In genomic region chr2L:4810697-4811490, dm6 we compare ENCODE assay signal across 2 fruit fly cellular contexts.
TF ChIP-seq lines count a peak whose summit lies in the region.

No protein-coding gene starts in this region.

TF ChIP-seq in whole organism, embryonic, 481 proteins besides CTCF, POLR2A, EP300 and RAD21 (continued from another document and continues in another):
- TF ChIP-seq CG10321 (GFP tag; IDR thresholded peaks at IDR 0.05; lab: Robert Waterston, UW) (no peak), pho (GFP tag; optimal IDR thresholded peaks at IDR 0.05; lab: Kevin White, UChicago) (peak; percentile 52), CG15011 (GFP tag; optimal IDR thresholded peaks at IDR 0.05; lab: Kevin White, UChicago) (peak; percentile 25), mam (GFP tag; optimal IDR thresholded peaks at IDR 0.05; lab: Kevin White, UChicago) (no peak), zen (tag; optimal IDR thresholded peaks at IDR 0.05; lab: Kevin White, UChicago) (peak; percentile 3), Max (GFP tag; optimal IDR thresholded peaks at IDR 0.05; lab: Kevin White, UChicago) (peak; percentile 76), onecut (GFP tag; IDR thresholded peaks at IDR 0.05; lab: Robert Waterston, UW) (peak; percentile 19; the same call in 1 of the 2 replicates), Ssrp (tag; optimal IDR thresholded peaks at IDR 0.05; lab: Kevin White, UChicago) (peak; percentile 67), Six4 (GFP tag; optimal IDR thresholded peaks at IDR 0.05; lab: Kevin White, UChicago) (peak; percentile 61), dpn (GFP tag; optimal IDR thresholded peaks at IDR 0.05; lab: Kevin White, UChicago) (peak; percentile 42 to 54), ase (GFP tag; IDR thresholded peaks at IDR 0.05; lab: Robert Waterston, UW) (no peak), tap (tag; optimal IDR thresholded peaks at IDR 0.05; lab: Kevin White, UChicago) (peak; percentile 36), Fer2 (tag; optimal IDR thresholded peaks at IDR 0.05; lab: Kevin White, UChicago) (peak; percentile 47), sens (GFP tag; lab: Kevin White, UChicago) (peak; percentile 92), fu2 (GFP tag; optimal IDR thresholded peaks at IDR 0.05; lab: Kevin White, UChicago) (peak; percentile 25), jumu (GFP tag; optimal IDR thresholded peaks at IDR 0.05; lab: Kevin White, UChicago) (no peak), pb (GFP tag; optimal IDR thresholded peaks at IDR 0.05; lab: Kevin White, UChicago) (peak; percentile 2), Awh (GFP tag; IDR thresholded peaks at IDR 0.05; lab: Robert Waterston, UW) (no peak), caup (GFP tag; optimal IDR thresholded peaks at IDR 0.05; lab: Kevin White, UChicago; ENCODE audit: severe bottlenecking) (peak; percentile 68), seq (GFP tag; IDR thresholded peaks at IDR 0.05; lab: Robert Waterston, UW) (no peak), Asciz (GFP tag; optimal IDR thresholded peaks at IDR 0.05; lab: Kevin White, UChicago) (peak; percentile 64), tll (GFP tag; optimal IDR thresholded peaks at IDR 0.05; lab: Kevin White, UChicago) (no peak), Ets65A (GFP tag; lab: Kevin White, UChicago) (peak; percentile 89), sob (GFP tag; IDR thresholded peaks at IDR 0.05; lab: Robert Waterston, UW) (peak; percentile 32), jing (GFP tag; optimal IDR thresholded peaks at IDR 0.05; lab: Kevin White, UChicago) (no peak), MBD-R2 (GFP tag; IDR thresholded peaks at IDR 0.05; lab: Robert Waterston, UW) (peak; percentile 17; the same call in 1 of the 2 replicates), E2f2 (GFP tag; IDR thresholded peaks at IDR 0.05; lab: Robert Waterston, UW) (no peak; the same call in 1 of the 2 replicates), CG6654 (GFP tag; optimal IDR thresholded peaks at IDR 0.05; lab: Kevin White, UChicago) (peak; percentile 15), Taf1 (GFP tag; IDR thresholded peaks at IDR 0.05; lab: Robert Waterston, UW) (no peak), CG6272 (GFP tag; IDR thresholded peaks at IDR 0.05; lab: Robert Waterston, UW) (no peak), CG12391 (tag; optimal IDR thresholded peaks at IDR 0.05; lab: Kevin White, UChicago) (peak; percentile 77), Ptx1 (GFP tag; IDR thresholded peaks at IDR 0.05; lab: Robert Waterston, UW) (peak; percentile 68), fd102C (GFP tag; optimal IDR thresholded peaks at IDR 0.05; lab: Kevin White, UChicago) (no peak), row (GFP tag; IDR thresholded peaks at IDR 0.05; lab: Robert Waterston, UW) (peak; percentile 96), CG32532 (GFP tag; IDR thresholded peaks at IDR 0.05; lab: Robert Waterston, UW) (0 out of 2 replicates have a peak, but pooled peaks have one; percentile 14), CG4282 (GFP tag; optimal IDR thresholded peaks at IDR 0.05; lab: Kevin White, UChicago) (no peak), CG9932 (GFP tag; IDR thresholded peaks at IDR 0.05; lab: Robert Waterston, UW) (no peak; the same call in 1 of the 2 replicates), Hr39 (optimal IDR thresholded peaks at IDR 0.05; lab: Kevin White, UChicago) (no peak), CG16815 (GFP tag; optimal IDR thresholded peaks at IDR 0.05; lab: Kevin White, UChicago) (peak; percentile 78), Hr51 (GFP tag; optimal IDR thresholded peaks at IDR 0.05; lab: Kevin White, UChicago) (peak in 1 of 2 experiments; percentile 71), CG30431 (GFP tag; optimal IDR thresholded peaks at IDR 0.05; lab: Kevin White, UChicago) (peak; percentile 53), CG1602 (GFP tag; optimal IDR thresholded peaks at IDR 0.05; lab: Kevin White, UChicago) (peak; percentile 67), CG14710 (tag; optimal IDR thresholded peaks at IDR 0.05; lab: Kevin White, UChicago) (peak; percentile 63), Camta (GFP tag; optimal IDR thresholded peaks at IDR 0.05; lab: Kevin White, UChicago) (no peak), MESR4 (GFP tag; optimal IDR thresholded peaks at IDR 0.05; lab: Kevin White, UChicago) (no peak), CG6854 (GFP tag; optimal IDR thresholded peaks at IDR 0.05; lab: Kevin White, UChicago) (peak; percentile 24), sd (tag; optimal IDR thresholded peaks at IDR 0.05; lab: Kevin White, UChicago) (no peak), sna (GFP tag; IDR thresholded peaks at IDR 0.05; lab: Robert Waterston, UW; ENCODE audit: partially characterized antibody) (no peak), phol (tag; optimal IDR thresholded peaks at IDR 0.05; lab: Kevin White, UChicago) (peak; percentile 63), cad (GFP tag; optimal IDR thresholded peaks at IDR 0.05; lab: Kevin White, UChicago) (no peak), Antp (GFP tag; optimal IDR thresholded peaks at IDR 0.05; lab: Kevin White, UChicago) (no peak), Sox102F (GFP tag; optimal IDR thresholded peaks at IDR 0.05; lab: Kevin White, UChicago) (peak; percentile 59), CkIIα-i1 (GFP tag; IDR thresholded peaks at IDR 0.05; lab: Robert Waterston, UW) (no peak), prd (optimal IDR thresholded peaks at IDR 0.05; lab: Kevin White, UChicago) (no peak), prd (GFP tag; IDR thresholded peaks at IDR 0.05; lab: Robert Waterston, UW) (no peak; the same call in 2 of the 3 replicates), Hr78 (GFP tag; optimal IDR thresholded peaks at IDR 0.05; lab: Kevin White, UChicago) (no peak), Med (GFP tag; lab: Kevin White, UChicago) (peak; percentile 51), CG3726 (GFP tag; IDR thresholded peaks at IDR 0.05; lab: Robert Waterston, UW) (no peak), Hey (tag; optimal IDR thresholded peaks at IDR 0.05; lab: Kevin White, UChicago) (no peak), slbo (GFP tag; IDR thresholded peaks at IDR 0.05; lab: Robert Waterston, UW) (peak; percentile 71), CG34376 (GFP tag; optimal IDR thresholded peaks at IDR 0.05; lab: Kevin White, UChicago) (no peak), CG14050 (GFP tag; IDR thresholded peaks at IDR 0.05; lab: Robert Waterston, UW) (peak; percentile 16; the same call in 1 of the 3 replicates), HmgD (GFP tag; optimal IDR thresholded peaks at IDR 0.05; lab: Kevin White, UChicago) (no peak), Aef1 (GFP tag; IDR thresholded peaks at IDR 0.05; lab: Robert Waterston, UW) (peak; percentile 59), Rfx (GFP tag; IDR thresholded peaks at IDR 0.05; lab: Robert Waterston, UW) (peak; percentile 58), HLHmδ (GFP tag; optimal IDR thresholded peaks at IDR 0.05; lab: Kevin White, UChicago) (no peak), CG1024 (GFP tag; IDR thresholded peaks at IDR 0.05; lab: Robert Waterston, UW) (no peak), trem (tag; optimal IDR thresholded peaks at IDR 0.05; lab: Kevin White, UChicago) (no peak)

TF ChIP-seq in whole organism, prepupa, 60 proteins besides CTCF, POLR2A, EP300 and RAD21 (continued from another document):
- TF ChIP-seq CG11762 (GFP tag; optimal IDR thresholded peaks at IDR 0.05; lab: Kevin White, UChicago; ENCODE audit: insufficient read depth) (peak; percentile 46), Sox14 (GFP tag; optimal IDR thresholded peaks at IDR 0.05; lab: Kevin White, UChicago) (peak; percentile 56), OdsH (GFP tag; optimal IDR thresholded peaks at IDR 0.05; lab: Kevin White, UChicago) (peak; percentile 70), CG32006 (GFP tag; optimal IDR thresholded peaks at IDR 0.05; lab: Kevin White, UChicago) (peak; percentile 85), net (GFP tag; optimal IDR thresholded peaks at IDR 0.05; lab: Kevin White, UChicago) (peak; percentile 57), Gug (GFP tag; IDR thresholded peaks at IDR 0.05; lab: Robert Waterston, UW) (no peak), fd59A (GFP tag; optimal IDR thresholded peaks at IDR 0.05; lab: Kevin White, UChicago) (peak; percentile 69), topi (GFP tag; optimal IDR thresholded peaks at IDR 0.05; lab: Kevin White, UChicago) (peak; percentile 61)
